Worm (Caenorhabditis elegans): ENCODE data around the gene K02G10.5.

Gene K02G10.5

DNA sequence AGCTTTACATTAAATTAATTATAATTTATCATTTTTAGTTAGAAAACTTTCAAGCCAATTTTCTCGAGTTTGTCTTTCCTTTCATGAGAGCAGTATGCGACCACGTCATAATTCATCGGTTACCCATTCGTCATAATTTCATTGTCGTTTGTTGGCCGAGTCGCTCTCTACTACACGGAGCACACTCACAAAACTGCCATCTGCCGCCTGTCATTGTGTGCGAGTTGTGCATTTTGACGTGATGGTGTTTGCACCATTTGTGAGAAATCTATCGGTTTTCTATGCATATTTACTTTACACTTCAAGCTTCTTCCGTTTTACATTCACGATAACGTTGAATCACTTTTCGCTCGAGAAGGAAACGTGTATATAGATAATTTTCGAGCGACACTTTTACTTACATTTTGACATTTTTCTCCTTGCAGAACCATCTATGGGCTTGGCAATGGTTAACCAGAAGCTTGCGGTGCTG is 15.8 kb upstream of the K02G10.5 start, which contains the start of gene dhhc-10:
TSS of gene dhhc-10 (plus strand) at position 422 of the 472 bp plus-strand sequence.
- TF ChIP-seq fos-1 (tag; optimal IDR thresholded peaks at IDR 0.05) (no peak), elt-2 (tag; optimal IDR thresholded peaks at IDR 0.05) (peak; percentile 88), nhr-77 (tag; optimal IDR thresholded peaks at IDR 0.05) (no peak), daf-12 (tag; optimal IDR thresholded peaks at IDR 0.05) (no peak), ama-1 (optimal IDR thresholded peaks at IDR 0.05) (no peak), jun-1 (tag; optimal IDR thresholded peaks at IDR 0.05) (peak; percentile 61), nhr-43 (tag; optimal IDR thresholded peaks at IDR 0.05; ENCODE audit: poor library complexity, severe bottlenecking) (peak; percentile 3), unc-39 (tag; optimal IDR thresholded peaks at IDR 0.05) (no peak), egl-5 (tag; optimal IDR thresholded peaks at IDR 0.05) (no peak), nhr-23 (tag; optimal IDR thresholded peaks at IDR 0.05) (no peak), ceh-16 (tag; optimal IDR thresholded peaks at IDR 0.05) (no peak), ZK546.5 (tag; optimal IDR thresholded peaks at IDR 0.05) (no peak), lsy-12 (tag; optimal IDR thresholded peaks at IDR 0.05) (peak; percentile 32), skn-1 (tag; optimal IDR thresholded peaks at IDR 0.05) (peak; percentile 52), nhr-12 (tag; optimal IDR thresholded peaks at IDR 0.05) (no peak), nhr-28 (tag; optimal IDR thresholded peaks at IDR 0.05) (no peak), pha-4 (tag; optimal IDR thresholded peaks at IDR 0.05) (peak; percentile 93), nhr-25 (tag; optimal IDR thresholded peaks at IDR 0.05) (no peak), snpc-4 (tag; optimal IDR thresholded peaks at IDR 0.05) (peak; percentile 27), fkh-2 (tag; optimal IDR thresholded peaks at IDR 0.05) (no peak), nhr-76 (tag; optimal IDR thresholded peaks at IDR 0.05) (no peak), unc-62 (GFP tag; optimal IDR thresholded peaks at IDR 0.05) (no peak), ceh-9 (tag; optimal IDR thresholded peaks at IDR 0.05) (no peak), R02D3.7 (tag; optimal IDR thresholded peaks at IDR 0.05) (no peak), aly-2 (tag; optimal IDR thresholded peaks at IDR 0.05) (no peak), fkh-10 (GFP tag; optimal IDR thresholded peaks at IDR 0.05) (no peak), nhr-11 (tag; optimal IDR thresholded peaks at IDR 0.05) (no peak), ztf-4 (tag; optimal IDR thresholded peaks at IDR 0.05) (no peak), pqm-1 (tag; optimal IDR thresholded peaks at IDR 0.05) (peak; percentile 62), ceh-28 (tag; optimal IDR thresholded peaks at IDR 0.05) (no peak), zag-1 (tag; optimal IDR thresholded peaks at IDR 0.05) (no peak), eor-1 (tag; optimal IDR thresholded peaks at IDR 0.05) (no peak), hmg-11 (tag; optimal IDR thresholded peaks at IDR 0.05) (peak; percentile 17), nhr-237 (tag; optimal IDR thresholded peaks at IDR 0.05) (no peak), egl-27 (tag; optimal IDR thresholded peaks at IDR 0.05) (no peak), mdl-1 (tag; optimal IDR thresholded peaks at IDR 0.05) (no peak), sea-2 (GFP tag; optimal IDR thresholded peaks at IDR 0.05) (no peak), ceh-82 (tag; optimal IDR thresholded peaks at IDR 0.05) (no peak), elt-1 (tag; optimal IDR thresholded peaks at IDR 0.05) (no peak), ztf-11 (tag; optimal IDR thresholded peaks at IDR 0.05) (no peak), nhr-67 (tag; optimal IDR thresholded peaks at IDR 0.05) (no peak), elt-3 (tag; optimal IDR thresholded peaks at IDR 0.05) (no peak), lin-15B (tag; optimal IDR thresholded peaks at IDR 0.05) (peak; percentile 41), nfya-1 (tag; optimal IDR thresholded peaks at IDR 0.05; ENCODE audit: insufficient read depth) (peak; percentile 48), mml-1 (tag; optimal IDR thresholded peaks at IDR 0.05) (no peak), lin-39 (tag; optimal IDR thresholded peaks at IDR 0.05) (peak; percentile 5), tbx-2 (tag; optimal IDR thresholded peaks at IDR 0.05) (no peak)

DNA sequence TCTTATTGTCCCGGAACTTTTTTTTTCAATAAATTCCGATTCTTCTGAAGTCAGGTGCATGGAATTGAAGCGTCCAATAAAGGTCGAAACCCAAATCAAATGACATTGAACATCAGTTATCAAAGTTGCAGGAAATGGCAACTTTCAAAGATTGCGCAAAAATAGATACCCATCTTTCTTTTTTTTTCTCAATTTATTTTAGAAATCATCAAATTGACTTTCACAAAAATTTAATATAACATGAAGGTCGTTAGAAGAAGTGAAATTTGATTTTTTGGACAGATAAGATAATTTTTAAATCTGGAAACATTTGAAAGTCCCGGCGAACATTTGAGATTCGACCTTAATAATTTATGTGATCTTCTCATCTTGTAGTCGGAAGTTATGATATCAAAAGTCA is 14.7 kb upstream of the K02G10.5 start:
- TF ChIP-seq fos-1 (tag; optimal IDR thresholded peaks at IDR 0.05) (no peak), egl-5 (tag; optimal IDR thresholded peaks at IDR 0.05) (no peak), elt-1 (tag; optimal IDR thresholded peaks at IDR 0.05) (peak; percentile 39), jun-1 (tag; optimal IDR thresholded peaks at IDR 0.05) (no peak)

Measured in whole organism, L3 larva.